Worm (Caenorhabditis elegans) whole organism, young adult: ENCODE measurements around the gene zipt-2.1.

Source experiments
- T07F8.4 ChIP-seq: sonication (generic microtip); optimal IDR thresholded peaks from 2 replicates; lab custom pipeline; 2016; ENCODE audit warnings: mild to moderate bottlenecking, missing genetic modification characterization, moderate library complexity, missing compliant biosample characterization
- Y95B8A.8 ChIP-seq: fragments of 200-800 bp; sonication (Bioruptor generic); IDR thresholded peaks from 2 replicates; pipeline ENCODE4 v1.3.6; 2022; ENCODE audit warnings: missing genetic modification reagents, missing genetic modification characterization, missing compliant biosample characterization
- let-526 ChIP-seq: fragments of 200-800 bp; sonication (Bioruptor generic); IDR thresholded peaks from 2 replicates; pipeline ENCODE4 v1.3.6; 2022; ENCODE audit warnings: missing genetic modification reagents, missing genetic modification characterization, missing compliant biosample characterization
- unc-62 ChIP-seq: fragments of 150-350 bp; optimal IDR thresholded peaks from 2 replicates; lab custom pipeline; 2014; ENCODE audit warnings: missing biosample characterization, missing genetic modification reagents, missing genetic modification characterization
- ztf-3 ChIP-seq: fragments of 200-800 bp; sonication (Bioruptor generic); optimal IDR thresholded peaks from 2 replicates; lab custom pipeline; 2018; ENCODE audit warnings: mild to moderate bottlenecking, missing genetic modification characterization, missing compliant biosample characterization

- TF ChIP-seq T07F8.4 (tag; lab: Kevin White, UChicago) (no peak), Y95B8A.8 (GFP tag; lab: Robert Waterston, UW) (no peak), ztf-3 (GFP tag; lab: Kevin White, UChicago) (no peak), let-526 (GFP tag; lab: Robert Waterston, UW) (no peak), unc-62 (GFP tag; lab: Kevin White, UChicago) (no peak)
Measured at ce11 chrIV:10796707-10797106, 2.7 kb upstream of the zipt-2.1 start.
